Fruit fly (Drosophila melanogaster): Measurements from ENCODE around the gene CG14907.

CG14907 gene

dm6 chr3R:16624750-16625549, 27.2 kb downstream of the CG14907 start, which contains the start of gene Fas1 (continued):
- TF ChIP-seq CG5180 (GFP tag; optimal IDR thresholded peaks at IDR 0.05), result no peak
- TF ChIP-seq en (GFP tag; optimal IDR thresholded peaks at IDR 0.05), result no peak
- no peak for TF ChIP-seq CHES-1-like (GFP tag; optimal IDR thresholded peaks at IDR 0.05)
- no peak for TF ChIP-seq CG8290 (GFP tag; optimal IDR thresholded peaks at IDR 0.05)
- TF ChIP-seq CG8290 (tag; optimal IDR thresholded peaks at IDR 0.05), result peak in 1 of 2 experiments; percentile 15
- no peak for TF ChIP-seq B-H1 (GFP tag; IDR thresholded peaks at IDR 0.05)
- TF ChIP-seq CG12219 (GFP tag; optimal IDR thresholded peaks at IDR 0.05), result no peak
- peak; percentile 80; the same call in 2 of the 3 replicates for TF ChIP-seq CG2199 (GFP tag; IDR thresholded peaks at IDR 0.05)
- TF ChIP-seq Sry-β (GFP tag; optimal IDR thresholded peaks at IDR 0.05), result peak; percentile 69
- TF ChIP-seq ap (GFP tag; IDR thresholded peaks at IDR 0.05), result no peak
- no peak for TF ChIP-seq Dip2 (GFP tag; IDR thresholded peaks at IDR 0.05)
- TF ChIP-seq scrt (GFP tag; optimal IDR thresholded peaks at IDR 0.05), result no peak
- no peak for TF ChIP-seq HLH54F (GFP tag; optimal IDR thresholded peaks at IDR 0.05)

dm6 chr3R:16624371-16624749, 27.8 kb downstream of the CG14907 start, which contains the start of gene Ccdc114:
Ccdc114 (minus strand) TSS chr3R:16624717.
- TF ChIP-seq D (optimal IDR thresholded peaks at IDR 0.05) (peak; percentile 2), D (GFP tag; optimal IDR thresholded peaks at IDR 0.05) (no peak), oc (tag; optimal IDR thresholded peaks at IDR 0.05) (no peak), CG33557 (GFP tag; optimal IDR thresholded peaks at IDR 0.05) (no peak), pho (GFP tag; optimal IDR thresholded peaks at IDR 0.05) (no peak), D19B (GFP tag; optimal IDR thresholded peaks at IDR 0.05) (no peak), sens (GFP tag) (peak; percentile 54), bbx (GFP tag; IDR thresholded peaks at IDR 0.05; ENCODE audit: partially characterized antibody) (no peak), jing (GFP tag; optimal IDR thresholded peaks at IDR 0.05) (no peak), CG8765 (GFP tag; IDR thresholded peaks at IDR 0.05) (no peak)

- TF ChIP-seq CG7372 (GFP tag; IDR thresholded peaks at IDR 0.05), result no peak
- no peak for TF ChIP-seq CG10462 (GFP tag; optimal IDR thresholded peaks at IDR 0.05)
- TF ChIP-seq CG8359 (GFP tag; optimal IDR thresholded peaks at IDR 0.05; ENCODE audit: borderline replicate concordance), result no peak
These were observed 31.6 kb downstream of the CG14907 start, which contains the start of gene CG14893 for dm6 chr3R:16620478-16620877. CG14893 (plus strand) TSS chr3R:16620778.

dm6 chr3R:16617650-16618049, 34.5 kb downstream of the CG14907 start, which contains the start of gene CG17560:
CG17560 (plus strand) TSS chr3R:16617950.
- TF ChIP-seq CG30020 (tag; optimal IDR thresholded peaks at IDR 0.05), result no peak
- no peak for TF ChIP-seq CG6254 (GFP tag; optimal IDR thresholded peaks at IDR 0.05)
- peak; percentile 3 for TF ChIP-seq BEAF-32 (GFP tag; optimal IDR thresholded peaks at IDR 0.05)
- TF ChIP-seq Doc3 (GFP tag; IDR thresholded peaks at IDR 0.05; ENCODE audit: partially characterized antibody), result 0 out of 3 replicates have a peak, but pooled peaks have one; percentile 23
- TF ChIP-seq Myb (GFP tag; optimal IDR thresholded peaks at IDR 0.05), result no peak

- TF ChIP-seq CG18764 (GFP tag; optimal IDR thresholded peaks at IDR 0.05) (no peak), fd102C (GFP tag; optimal IDR thresholded peaks at IDR 0.05) (no peak), ranshi (GFP tag; IDR thresholded peaks at IDR 0.05) (no peak), Nf-YA (GFP tag; IDR thresholded peaks at IDR 0.05) (no peak), CG17802 (tag; optimal IDR thresholded peaks at IDR 0.05) (no peak), tio (GFP tag; optimal IDR thresholded peaks at IDR 0.05) (no peak), CG5180 (GFP tag; optimal IDR thresholded peaks at IDR 0.05) (no peak), CG1603 (tag; optimal IDR thresholded peaks at IDR 0.05) (no peak), Opbp (GFP tag; IDR thresholded peaks at IDR 0.05; ENCODE audit: partially characterized antibody) (no peak)
These were observed 37.1 kb downstream of the CG14907 start, which contains the start of gene CG17562 for dm6 chr3R:16615009-16615408. CG17562 (plus strand) TSS chr3R:16615309.

All from whole organism, embryonic.